Fruit fly (Drosophila melanogaster): ENCODE measurements around the gene CG15743.
A peak's percentile ranks its signal among the peaks of the same experiment; 100 is the strongest.

Gene CG15743

DNA sequence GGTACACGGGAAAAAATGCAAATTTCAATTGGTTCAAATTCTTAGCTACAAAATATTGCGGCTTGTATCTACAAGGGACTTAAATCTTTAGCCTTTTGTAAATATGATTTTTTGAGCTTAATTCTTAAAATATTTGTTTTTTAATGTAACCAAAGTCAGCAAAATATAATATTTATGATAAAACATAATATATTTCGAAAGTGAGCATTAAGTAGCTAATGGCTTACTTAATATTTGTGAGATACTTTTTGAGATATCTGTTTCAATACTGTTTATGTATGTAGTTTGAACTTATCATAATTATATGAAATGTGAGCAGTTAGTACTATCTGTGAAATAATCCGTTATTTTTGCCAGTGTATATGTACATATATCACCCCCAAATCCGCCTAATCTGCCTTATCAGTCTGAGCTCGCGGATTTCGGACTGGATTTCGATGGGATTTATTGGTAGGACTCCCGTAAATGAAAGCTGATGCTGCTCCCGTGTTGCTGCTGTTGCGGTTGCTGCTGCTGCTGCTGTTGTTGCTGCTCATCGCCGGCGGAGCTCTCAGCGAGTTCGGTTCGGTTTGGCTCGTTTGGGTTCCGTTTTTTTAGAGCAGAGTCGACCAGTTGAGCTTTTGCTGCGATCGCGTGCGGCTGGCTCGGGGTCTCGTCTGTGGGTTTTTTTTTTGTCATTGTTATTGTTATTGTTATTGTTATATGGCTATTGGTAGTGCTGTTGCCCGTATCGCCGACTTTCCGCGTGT is 35.4 kb downstream of the CG15743 start (continued):
- TF ChIP-seq mam (GFP tag; optimal IDR thresholded peaks at IDR 0.05) (peak; percentile 33), wdn (GFP tag; IDR thresholded peaks at IDR 0.05) (peak; percentile 29; the same call in 1 of the 2 replicates), CG1603 (tag; optimal IDR thresholded peaks at IDR 0.05) (no peak), Sin3A (optimal IDR thresholded peaks at IDR 0.05) (no peak), abd-A (tag; optimal IDR thresholded peaks at IDR 0.05) (no peak), jing (GFP tag; optimal IDR thresholded peaks at IDR 0.05) (no peak), CG14860 (GFP tag; IDR thresholded peaks at IDR 0.05; ENCODE audit: partially characterized antibody) (no peak), CG2875 (GFP tag; optimal IDR thresholded peaks at IDR 0.05) (no peak), CG1602 (GFP tag; optimal IDR thresholded peaks at IDR 0.05) (peak; percentile 0), gce (GFP tag; IDR thresholded peaks at IDR 0.05) (no peak), CG7839 (tag; optimal IDR thresholded peaks at IDR 0.05) (peak; percentile 63), CG4282 (GFP tag; optimal IDR thresholded peaks at IDR 0.05) (no peak), dmrt99B (tag; optimal IDR thresholded peaks at IDR 0.05) (peak; percentile 56), HLH3B (GFP tag; IDR thresholded peaks at IDR 0.05) (no peak), cas (GFP tag; IDR thresholded peaks at IDR 0.05) (no peak), Bgb (GFP tag; IDR thresholded peaks at IDR 0.05; ENCODE audit: partially characterized antibody) (no peak), CG15011 (GFP tag; optimal IDR thresholded peaks at IDR 0.05) (peak; percentile 15), CG8089 (GFP tag; optimal IDR thresholded peaks at IDR 0.05) (no peak), h (optimal IDR thresholded peaks at IDR 0.05) (no peak), NFAT (GFP tag; IDR thresholded peaks at IDR 0.05) (no peak), cwo (GFP tag; optimal IDR thresholded peaks at IDR 0.05) (peak; percentile 46), CTCF (GFP tag; optimal IDR thresholded peaks at IDR 0.05) (no peak), ewg (GFP tag; optimal IDR thresholded peaks at IDR 0.05) (no peak), CG6654 (GFP tag; optimal IDR thresholded peaks at IDR 0.05) (no peak), slbo (GFP tag; IDR thresholded peaks at IDR 0.05) (peak; percentile 15; the same call in 1 of the 2 replicates), Opbp (GFP tag; IDR thresholded peaks at IDR 0.05; ENCODE audit: partially characterized antibody) (no peak), CG15269 (tag; optimal IDR thresholded peaks at IDR 0.05) (peak; percentile 19), MTF-1 (GFP tag; optimal IDR thresholded peaks at IDR 0.05; ENCODE audit: borderline replicate concordance) (no peak), danr (GFP tag; IDR thresholded peaks at IDR 0.05) (no peak), C15 (GFP tag; IDR thresholded peaks at IDR 0.05) (no peak), NK7.1 (GFP tag; optimal IDR thresholded peaks at IDR 0.05) (no peak), B-H2 (GFP tag; optimal IDR thresholded peaks at IDR 0.05) (no peak), CG34376 (GFP tag; optimal IDR thresholded peaks at IDR 0.05) (peak; percentile 39), Antp (GFP tag; optimal IDR thresholded peaks at IDR 0.05) (no peak), CG11560 (tag; IDR thresholded peaks at IDR 0.05) (no peak), CG3407 (GFP tag; optimal IDR thresholded peaks at IDR 0.05) (no peak), Six4 (GFP tag; optimal IDR thresholded peaks at IDR 0.05) (no peak), Fer3 (tag; optimal IDR thresholded peaks at IDR 0.05) (peak; percentile 15), Hmr (GFP tag; optimal IDR thresholded peaks at IDR 0.05) (peak; percentile 63), croc (GFP tag; conservative IDR thresholded peaks at IDR 0.05) (no peak), exex (tag; optimal IDR thresholded peaks at IDR 0.05) (no peak), pb (GFP tag; optimal IDR thresholded peaks at IDR 0.05) (no peak), CG16815 (GFP tag; optimal IDR thresholded peaks at IDR 0.05) (peak; percentile 24), ind (GFP tag; optimal IDR thresholded peaks at IDR 0.05) (peak; percentile 37), Hmx (GFP tag; optimal IDR thresholded peaks at IDR 0.05) (no peak), sc (optimal IDR thresholded peaks at IDR 0.05) (no peak), sc (GFP tag; optimal IDR thresholded peaks at IDR 0.05) (no peak), Dref (GFP tag; IDR thresholded peaks at IDR 0.05) (no peak), Oli (tag; optimal IDR thresholded peaks at IDR 0.05) (peak; percentile 32), Hr39 (optimal IDR thresholded peaks at IDR 0.05) (no peak), CG18011 (GFP tag; optimal IDR thresholded peaks at IDR 0.05) (no peak), Dip2 (GFP tag; IDR thresholded peaks at IDR 0.05) (no peak)

Data from whole organism, embryonic.